Worm (Caenorhabditis elegans): ENCODE data around the gene Y116A8C.30.
A peak's percentile ranks its signal among the peaks of the same experiment; 100 is the strongest.

DNA sequence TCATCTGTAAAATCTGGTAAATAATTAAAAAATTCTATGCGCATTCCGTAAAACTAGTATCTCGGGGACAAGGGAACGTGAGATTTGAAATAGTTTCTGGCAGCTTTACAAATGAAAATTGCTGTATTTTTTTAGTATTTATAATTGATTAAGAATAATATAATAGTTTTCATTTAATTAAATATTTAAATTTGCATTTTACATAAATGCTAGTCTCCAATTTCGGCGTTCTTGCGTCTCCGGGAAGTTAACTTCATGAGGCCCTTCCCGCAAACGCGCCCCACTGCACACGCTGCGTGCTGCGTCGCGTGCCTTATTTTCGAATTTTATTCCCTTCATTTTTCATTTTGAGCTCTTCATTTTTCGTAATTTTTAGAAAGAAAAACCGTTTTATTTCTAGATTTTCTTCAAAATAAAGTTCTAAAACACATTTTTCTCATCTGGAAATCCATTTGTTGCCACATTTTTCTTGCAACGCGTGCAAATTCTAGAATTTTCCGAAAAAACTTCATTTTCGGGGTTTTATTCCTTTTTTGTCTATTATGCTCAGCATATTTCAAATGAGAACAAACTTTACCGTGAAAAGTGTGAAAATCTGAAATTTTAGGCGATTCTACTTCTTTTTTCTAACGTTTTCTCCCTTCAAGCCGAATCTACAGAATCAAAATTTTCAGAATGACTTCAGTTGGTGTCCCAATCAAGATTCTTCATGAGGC lies 16.0 kb downstream of the Y116A8C.30 start, which contains the start of the genes snx-13 and snr-1:
- TF ChIP-seq lag-1 (GFP tag; IDR thresholded peaks at IDR 0.05) = no peak
- peak; percentile 55 for TF ChIP-seq ZK185.1 (tag; optimal IDR thresholded peaks at IDR 0.05; ENCODE audit: poor library complexity, severe bottlenecking)
- no peak for TF ChIP-seq bed-1 (GFP tag; IDR thresholded peaks at IDR 0.05)
- no peak for TF ChIP-seq ama-1 (optimal IDR thresholded peaks at IDR 0.05)
- TF ChIP-seq ama-1 (GFP tag; optimal IDR thresholded peaks at IDR 0.05) = no peak
- no peak for TF ChIP-seq F55B11.4 (tag; optimal IDR thresholded peaks at IDR 0.05; ENCODE audit: borderline replicate concordance, insufficient read depth)
